Worm (Caenorhabditis elegans) whole organism, midembryonic: ENCODE results near the gene C35B1.7.

ENCODE experiments used
- T22C8.4 ChIP-seq: fragments of 200-800 bp; sonication (Bioruptor generic); IDR thresholded peaks from 2 replicates; pipeline ENCODE4 v1.3.6; 2022; ENCODE audit warnings: missing genetic modification characterization, missing compliant biosample characterization
- cog-1 ChIP-seq: sonication (generic microtip); optimal IDR thresholded peaks from 2 replicates; lab custom pipeline; 2016; ENCODE audit warnings: missing genetic modification characterization, missing compliant biosample characterization
- flt-1 ChIP-seq: fragments of 200-800 bp; sonication (Bioruptor generic); IDR thresholded peaks from 2 replicates; pipeline ENCODE4 v1.3.6; 2022; ENCODE audit warnings: missing genetic modification characterization, missing compliant biosample characterization
- med-1 ChIP-seq: sonication (generic microtip); optimal IDR thresholded peaks from 2 replicates; lab custom pipeline; 2017; ENCODE audit warnings: missing genetic modification characterization, mild to moderate bottlenecking, missing compliant biosample characterization, antibody characterized with exemption, missing genetic modification reagents; ENCODE audit not compliant: insufficient read depth
- tab-1 ChIP-seq: fragments of 200-800 bp; sonication (Bioruptor generic); IDR thresholded peaks from 2 replicates; pipeline ENCODE4 v1.3.6; 2022; ENCODE audit warnings: missing genetic modification characterization, missing compliant biosample characterization
- ztf-23 ChIP-seq: fragments of 200-800 bp; sonication (Bioruptor generic); IDR thresholded peaks from 2 replicates; pipeline ENCODE4 v1.3.6; 2022; ENCODE audit warnings: missing genetic modification reagents, missing genetic modification characterization, missing compliant biosample characterization
- ztf-29 ChIP-seq: fragments of 200-800 bp; sonication (Bioruptor generic); IDR thresholded peaks from 2 replicates; pipeline ENCODE4 v1.3.6; 2022; ENCODE audit warnings: missing genetic modification reagents, missing genetic modification characterization, missing compliant biosample characterization

ce11 chrIV:4072027-4072426 is 36.8 kb upstream of the C35B1.7 start, which contains the start of gene pqn-75:
- no peak for TF ChIP-seq T22C8.4 (GFP tag; lab: Robert Waterston, UW)
- no peak for TF ChIP-seq cog-1
- no peak for TF ChIP-seq ztf-23 (GFP tag; lab: Robert Waterston, UW)
- TF ChIP-seq tab-1 (GFP tag; lab: Robert Waterston, UW): no peak
- TF ChIP-seq flt-1 (GFP tag; lab: Robert Waterston, UW): no peak
- no peak for TF ChIP-seq ztf-29 (GFP tag; lab: Robert Waterston, UW)
- TF ChIP-seq med-1 (GFP tag; lab: Kevin White, UChicago): no peak
